Fruit fly (Drosophila melanogaster) whole organism: Measurements from ENCODE around the gene AP-2sigma.

Source experiments
- EcR ChIP-seq, 2 experiments: fragments of >200 bp; optimal IDR thresholded peaks; 2 replicates each; lab custom pipeline; 2017; ENCODE audit warnings: missing biosample characterization in 2 of 2, missing genetic modification characterization in 2 of 2, missing genetic modification reagents in 2 of 2
- usp ChIP-seq: fragments of >200 bp; optimal IDR thresholded peaks from 2 replicates; lab custom pipeline; 2017; ENCODE audit warnings: missing biosample characterization, missing genetic modification characterization, mixed read lengths

DNA sequence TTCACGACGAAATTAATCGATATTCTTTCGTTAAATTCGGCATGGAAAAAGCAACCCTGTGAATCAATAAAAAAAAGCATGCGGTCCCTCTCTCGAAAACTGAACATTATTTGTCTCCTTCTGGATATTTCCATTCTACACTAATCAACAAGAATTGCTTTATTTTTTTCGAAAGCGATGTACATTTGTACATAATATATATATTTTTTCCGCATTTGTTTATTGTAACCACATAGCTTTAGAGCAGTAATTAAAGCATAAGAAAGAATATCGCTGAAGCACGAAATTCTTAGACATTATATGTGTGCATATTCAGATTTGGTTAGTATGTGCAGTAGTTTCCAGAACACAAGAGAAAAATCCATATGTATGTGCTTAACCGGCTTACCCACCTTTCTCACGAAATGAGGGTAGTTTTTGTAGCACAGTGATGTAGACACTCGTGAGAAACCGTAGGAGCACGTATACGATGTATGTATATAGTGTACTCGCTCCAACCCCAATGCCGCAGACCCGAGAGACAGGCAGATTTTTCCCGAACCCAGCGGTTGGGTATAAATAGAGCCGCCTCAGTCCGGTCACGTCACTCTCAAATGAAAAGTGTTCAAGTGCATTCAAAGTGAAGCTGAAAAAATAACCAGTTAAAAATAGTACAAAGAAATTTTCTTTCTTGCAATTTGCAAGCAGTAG lies 26.3 kb upstream of the AP-2sigma start:
- TF ChIP-seq usp (GFP tag; lab: Kevin White, UChicago): no peak
- no peak for TF ChIP-seq EcR (GFP tag; optimal IDR thresholded peaks at IDR 0.05; lab: Kevin White, UChicago)
